Fruit fly (Drosophila melanogaster): ENCODE data around the gene Deaf1.

Gene Deaf1

dm6 chr3L:19807103-19807502 is 10.9 kb upstream of the Deaf1 start, which contains the start of the genes CG14104 and Kap-alpha1:
Gene CG14104 (minus strand): TSS chr3L:19807199.
Gene Kap-alpha1 (plus strand): TSS chr3L:19807232.
- TF ChIP-seq odd (GFP tag; optimal IDR thresholded peaks at IDR 0.05) = no peak
- no peak for TF ChIP-seq Myb (GFP tag; optimal IDR thresholded peaks at IDR 0.05)
- no peak for TF ChIP-seq CG1832 (GFP tag; optimal IDR thresholded peaks at IDR 0.05)
- TF ChIP-seq Fer1 (GFP tag; optimal IDR thresholded peaks at IDR 0.05) = peak; percentile 7
- TF ChIP-seq CG10462 (GFP tag; optimal IDR thresholded peaks at IDR 0.05) = no peak
- no peak for TF ChIP-seq grau (tag; optimal IDR thresholded peaks at IDR 0.05)
- TF ChIP-seq btn (GFP tag; optimal IDR thresholded peaks at IDR 0.05) = no peak
- TF ChIP-seq Sox100B (GFP tag; optimal IDR thresholded peaks at IDR 0.05) = no peak
- peak; percentile 43 for TF ChIP-seq zen (tag; optimal IDR thresholded peaks at IDR 0.05)
- no peak for TF ChIP-seq jumu (GFP tag; optimal IDR thresholded peaks at IDR 0.05)
- no peak for TF ChIP-seq gce (GFP tag; IDR thresholded peaks at IDR 0.05)
- TF ChIP-seq CG16813 (GFP tag; IDR thresholded peaks at IDR 0.05; ENCODE audit: partially characterized antibody) = peak; percentile 63
- peak; percentile 34 for TF ChIP-seq CG1603 (tag; optimal IDR thresholded peaks at IDR 0.05)
- no peak for TF ChIP-seq ro (GFP tag; IDR thresholded peaks at IDR 0.05)
- TF ChIP-seq mirr (GFP tag; optimal IDR thresholded peaks at IDR 0.05) = no peak
- no peak for TF ChIP-seq salm (tag; optimal IDR thresholded peaks at IDR 0.05)
- no peak for TF ChIP-seq Side (GFP tag; optimal IDR thresholded peaks at IDR 0.05)
- TF ChIP-seq Hey (tag; optimal IDR thresholded peaks at IDR 0.05) = no peak
- TF ChIP-seq CG14710 (tag; optimal IDR thresholded peaks at IDR 0.05) = peak; percentile 13
- TF ChIP-seq CHES-1-like (GFP tag; optimal IDR thresholded peaks at IDR 0.05) = peak; percentile 23
- TF ChIP-seq so (GFP tag; IDR thresholded peaks at IDR 0.05) = no peak
- TF ChIP-seq chif (GFP tag; optimal IDR thresholded peaks at IDR 0.05) = no peak
- no peak for TF ChIP-seq CG17359 (tag; optimal IDR thresholded peaks at IDR 0.05)
- TF ChIP-seq Mrtf (GFP tag; IDR thresholded peaks at IDR 0.05) = no peak
- TF ChIP-seq CG16815 (GFP tag; optimal IDR thresholded peaks at IDR 0.05) = no peak
- TF ChIP-seq Rx (GFP tag; IDR thresholded peaks at IDR 0.05) = no peak
- no peak for TF ChIP-seq CG17802 (tag; optimal IDR thresholded peaks at IDR 0.05)
- no peak for TF ChIP-seq cato (GFP tag; optimal IDR thresholded peaks at IDR 0.05; ENCODE audit: borderline replicate concordance)
- TF ChIP-seq Dll (GFP tag; IDR thresholded peaks at IDR 0.05; ENCODE audit: partially characterized antibody) = peak; percentile 73; the same call in 3 of the 4 replicates
- no peak for TF ChIP-seq nau (GFP tag; optimal IDR thresholded peaks at IDR 0.05)
- TF ChIP-seq ssp (GFP tag; IDR thresholded peaks at IDR 0.05) = no peak
- peak; percentile 85 for TF ChIP-seq dm (GFP tag; optimal IDR thresholded peaks at IDR 0.05)
- TF ChIP-seq CG2199 (GFP tag; IDR thresholded peaks at IDR 0.05) = 0 out of 3 replicates have a peak, but pooled peaks have one; percentile 35
- TF ChIP-seq tup (GFP tag; optimal IDR thresholded peaks at IDR 0.05) = no peak
- TF ChIP-seq CG32767 (GFP tag; IDR thresholded peaks at IDR 0.05) = peak; percentile 64
- TF ChIP-seq Spps (tag; optimal IDR thresholded peaks at IDR 0.05) = no peak
- peak; percentile 30 for TF ChIP-seq CG17186 (GFP tag; optimal IDR thresholded peaks at IDR 0.05)
- peak; percentile 30 for TF ChIP-seq sug (tag; optimal IDR thresholded peaks at IDR 0.05)
- no peak for TF ChIP-seq wor (GFP tag; IDR thresholded peaks at IDR 0.05)
- no peak for TF ChIP-seq gsb (GFP tag; IDR thresholded peaks at IDR 0.05)
- no peak for TF ChIP-seq fu2 (GFP tag; optimal IDR thresholded peaks at IDR 0.05)
- no peak for TF ChIP-seq MTF-1 (GFP tag; optimal IDR thresholded peaks at IDR 0.05; ENCODE audit: borderline replicate concordance)
- no peak for TF ChIP-seq luna (GFP tag; optimal IDR thresholded peaks at IDR 0.05)
- TF ChIP-seq Pdp1 (GFP tag; optimal IDR thresholded peaks at IDR 0.05) = peak in 1 of 2 experiments; percentile 24
- no peak for TF ChIP-seq her (GFP tag; optimal IDR thresholded peaks at IDR 0.05)
- TF ChIP-seq inv (GFP tag; IDR thresholded peaks at IDR 0.05; ENCODE audit: partially characterized antibody) = peak; percentile 46; the same call in 1 of the 2 replicates
- no peak for TF ChIP-seq pan (optimal IDR thresholded peaks at IDR 0.05)
- TF ChIP-seq pan (GFP tag; optimal IDR thresholded peaks at IDR 0.05 in 1 of 2, IDR thresholded peaks at IDR 0.05 in 1 of 2) = no peak
- no peak for TF ChIP-seq CG9932 (GFP tag; IDR thresholded peaks at IDR 0.05)
- no peak for TF ChIP-seq CG13894 (tag; optimal IDR thresholded peaks at IDR 0.05)
- no peak for TF ChIP-seq CG32532 (GFP tag; IDR thresholded peaks at IDR 0.05)
- TF ChIP-seq CG12236 (GFP tag; optimal IDR thresholded peaks at IDR 0.05) = no peak

All from whole organism, embryonic.